Worm (Caenorhabditis elegans) whole organism, late embryonic: ENCODE results near the gene C05D11.5.
A peak's percentile ranks its signal among the peaks of the same experiment; 100 is the strongest.

Experiments used
- F13H6.1 ChIP-seq: sonication (generic microtip); optimal IDR thresholded peaks from 2 replicates; lab custom pipeline; 2016; ENCODE audit warnings: missing genetic modification characterization, missing compliant biosample characterization
- K02D7.2 ChIP-seq: sonication (generic microtip); optimal IDR thresholded peaks from 2 replicates; lab custom pipeline; 2017; ENCODE audit warnings: mild to moderate bottlenecking, missing genetic modification characterization, missing compliant biosample characterization
- ama-1 ChIP-seq: fragments of 150-350 bp; optimal IDR thresholded peaks from 2 replicates; lab custom pipeline; 2014
- ceh-31 ChIP-seq: sonication (generic microtip); optimal IDR thresholded peaks from 2 replicates; lab custom pipeline; 2016; ENCODE audit warnings: missing genetic modification characterization, missing compliant biosample characterization
- ets-4 ChIP-seq: sonication (generic microtip); optimal IDR thresholded peaks from 2 replicates; lab custom pipeline; 2016; ENCODE audit warnings: missing genetic modification characterization, missing compliant biosample characterization
- gmeb-2 ChIP-seq: sonication (generic microtip); optimal IDR thresholded peaks from 2 replicates; lab custom pipeline; 2016; ENCODE audit warnings: missing genetic modification characterization, inconsistent platforms, missing compliant biosample characterization
- hlh-30 ChIP-seq: sonication (generic microtip); optimal IDR thresholded peaks from 2 replicates; lab custom pipeline; 2017; ENCODE audit warnings: antibody characterized with exemption, missing genetic modification characterization, missing compliant biosample characterization; ENCODE audit not compliant: insufficient read depth
- nhr-11 ChIP-seq: fragments of 150-350 bp; optimal IDR thresholded peaks from 2 replicates; lab custom pipeline; 2014; ENCODE audit warnings: missing biosample characterization, missing genetic modification characterization
- tbx-2 ChIP-seq: sonication (generic microtip); optimal IDR thresholded peaks from 2 replicates; lab custom pipeline; 2016; ENCODE audit warnings: missing genetic modification characterization, missing compliant biosample characterization
- unc-55 ChIP-seq: sonication (generic microtip); optimal IDR thresholded peaks from 2 replicates; lab custom pipeline; 2017; ENCODE audit warnings: missing biosample characterization, missing genetic modification reagents, missing genetic modification characterization
- unc-86 ChIP-seq: sonication (generic microtip); optimal IDR thresholded peaks from 2 replicates; lab custom pipeline; 2016; ENCODE audit warnings: missing genetic modification characterization, missing compliant biosample characterization
- zip-5 ChIP-seq: sonication (generic microtip); optimal IDR thresholded peaks from 2 replicates; lab custom pipeline; 2016; ENCODE audit warnings: missing genetic modification characterization, missing compliant biosample characterization

DNA sequence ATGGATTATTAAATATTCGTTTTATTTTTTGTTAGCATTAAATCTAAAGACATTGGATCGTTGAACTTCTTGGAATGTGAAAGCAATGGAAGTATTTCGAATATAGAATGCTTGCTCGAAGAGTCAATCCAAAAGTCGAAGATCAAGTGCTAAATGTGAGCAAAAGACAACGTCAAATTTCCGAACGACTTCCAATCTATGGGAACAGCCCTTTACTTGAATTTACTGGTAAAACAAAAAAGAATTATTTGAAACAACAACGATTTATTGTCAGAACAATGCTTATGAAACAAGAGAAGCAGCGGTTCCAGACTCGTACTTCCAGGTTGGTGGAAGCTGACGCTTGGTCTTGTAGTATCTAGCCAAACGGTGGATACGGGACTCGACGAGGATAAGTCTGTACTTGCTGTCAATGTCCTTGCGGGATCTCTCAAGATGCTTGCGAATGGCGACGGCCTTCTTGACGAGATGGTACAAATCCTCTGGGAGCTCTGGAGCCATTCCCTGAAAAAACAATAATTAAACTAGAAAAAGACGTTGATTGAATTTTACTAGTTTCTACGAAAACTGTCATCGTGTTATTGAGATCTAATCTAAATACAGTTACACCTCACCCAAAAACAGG, 37.9 kb downstream of the C05D11.5 start:
- TF ChIP-seq unc-55 (no peak), nhr-11 (no peak), hlh-30 (tag; lab: Kevin White, UChicago) (no peak), ets-4 (tag; lab: Kevin White, UChicago) (no peak), zip-5 (no peak), gmeb-2 (tag; lab: Kevin White, UChicago) (no peak), tbx-2 (tag; lab: Kevin White, UChicago) (no peak), ceh-31 (no peak), F13H6.1 (tag; lab: Kevin White, UChicago) (no peak), K02D7.2 (tag; lab: Kevin White, UChicago) (no peak), ama-1 (lab: Kevin White, UChicago) (peak; percentile 17), unc-86 (tag; lab: Kevin White, UChicago) (no peak)
